Fruit fly (Drosophila melanogaster) whole organism, embryonic: ENCODE data around the gene Cyt-c-p.

Experiments used
- Abd-B ChIP-seq: fragments of 200-800 bp; sonication (Bioruptor generic); optimal IDR thresholded peaks from 2 replicates; lab custom pipeline; 2018; ENCODE audit warnings: missing biosample characterization, mild to moderate bottlenecking, missing genetic modification characterization, moderate library complexity
- Ada2b ChIP-seq: fragments of 200-800 bp; sonication (Bioruptor generic); IDR thresholded peaks from 2 replicates; pipeline ENCODE4 v1.3.6; 2022; ENCODE audit warnings: missing biosample characterization, missing genetic modification characterization
- Atf6 ChIP-seq: fragments of 200-800 bp; sonication (Bioruptor generic); IDR thresholded peaks from 2 replicates; pipeline ENCODE4 v1.3.6; 2022; ENCODE audit warnings: missing biosample characterization, missing genetic modification characterization
- B-H2 ChIP-seq: fragments of 200-800 bp; sonication (Bioruptor generic); optimal IDR thresholded peaks from 2 replicates; lab custom pipeline; 2018; ENCODE audit warnings: missing biosample characterization, mild to moderate bottlenecking, missing genetic modification characterization
- CG10565 ChIP-seq: fragments of 200-800 bp; sonication (Bioruptor generic); optimal IDR thresholded peaks from 3 replicates; lab custom pipeline; 2016; ENCODE audit warnings: missing biosample characterization, mild to moderate bottlenecking, missing genetic modification characterization
- CG11085 ChIP-seq: fragments of 200-800 bp; sonication (Bioruptor generic); IDR thresholded peaks from 2 replicates; pipeline ENCODE4 v1.3.6; 2022; ENCODE audit warnings: missing biosample characterization, missing genetic modification characterization
- CG11093 ChIP-seq: fragments of 200-800 bp; sonication (Bioruptor generic); IDR thresholded peaks from 3 replicates; pipeline ENCODE4 v1.3.6; 2022; ENCODE audit warnings: missing biosample characterization, missing genetic modification characterization
- CG12236 ChIP-seq: fragments of 200-800 bp; sonication (Bioruptor generic); optimal IDR thresholded peaks from 2 replicates; lab custom pipeline; 2016; ENCODE audit warnings: missing biosample characterization, missing genetic modification characterization
- CG13624 ChIP-seq: fragments of 200-800 bp; sonication (Bioruptor generic); optimal IDR thresholded peaks from 2 replicates; lab custom pipeline; 2016; ENCODE audit warnings: missing biosample characterization, missing genetic modification characterization
- CG14667 ChIP-seq: fragments of 200-800 bp; sonication (Bioruptor generic); IDR thresholded peaks from 2 replicates; pipeline ENCODE4 v1.3.6; 2022; ENCODE audit warnings: missing biosample characterization, missing genetic modification characterization
- CG15479 ChIP-seq: fragments of 200-800 bp; sonication (Bioruptor generic); optimal IDR thresholded peaks from 3 replicates; lab custom pipeline; 2019; ENCODE audit warnings: missing biosample characterization, mild to moderate bottlenecking, missing genetic modification characterization, moderate library complexity
- CG15514 ChIP-seq: fragments of 200-800 bp; sonication (Bioruptor generic); optimal IDR thresholded peaks from 3 replicates; lab custom pipeline; 2017; ENCODE audit warnings: missing biosample characterization, missing genetic modification characterization, mild to moderate bottlenecking, moderate library complexity, missing genetic modification reagents
- CG16813 ChIP-seq: fragments of 200-800 bp; sonication (Bioruptor generic); IDR thresholded peaks from 3 replicates; pipeline ENCODE4 v1.3.6; 2022; ENCODE audit warnings: missing biosample characterization, missing genetic modification characterization; ENCODE audit not compliant: partially characterized antibody
- CG16863 ChIP-seq: fragments of 200-800 bp; sonication (Bioruptor generic); optimal IDR thresholded peaks from 3 replicates; lab custom pipeline; 2016; ENCODE audit warnings: missing biosample characterization, missing genetic modification characterization
- CG17568 ChIP-seq: fragments of 200-800 bp; sonication (Bioruptor generic); optimal IDR thresholded peaks from 2 replicates; lab custom pipeline; 2018; ENCODE audit warnings: missing biosample characterization, mild to moderate bottlenecking, missing genetic modification characterization, moderate library complexity
- CG2199 ChIP-seq: fragments of 200-800 bp; sonication (Bioruptor generic); IDR thresholded peaks from 3 replicates; pipeline ENCODE4 v1.3.6; 2022; ENCODE audit warnings: missing biosample characterization, missing genetic modification characterization
- CG2875 ChIP-seq: fragments of 200-800 bp; sonication (Bioruptor generic); optimal IDR thresholded peaks from 2 replicates; lab custom pipeline; 2017; ENCODE audit warnings: missing biosample characterization, mild to moderate bottlenecking, missing genetic modification characterization, missing genetic modification reagents
- CG30403 ChIP-seq: fragments of 200-800 bp; sonication (Bioruptor generic); optimal IDR thresholded peaks from 3 replicates; lab custom pipeline; 2016; ENCODE audit warnings: missing biosample characterization, missing genetic modification characterization
- CG3065 ChIP-seq: fragments of 200-800 bp; sonication (Bioruptor generic); optimal IDR thresholded peaks from 2 replicates; lab custom pipeline; 2016; ENCODE audit warnings: missing biosample characterization, missing genetic modification characterization
- CG31441 ChIP-seq: fragments of 200-800 bp; sonication (Bioruptor generic); IDR thresholded peaks from 2 replicates; pipeline ENCODE4 v1.3.6; 2022; ENCODE audit warnings: missing biosample characterization, missing genetic modification characterization
- CkIIα-i1 ChIP-seq: fragments of 200-800 bp; sonication (Bioruptor generic); IDR thresholded peaks from 2 replicates; pipeline ENCODE4 v1.3.6; 2022; ENCODE audit warnings: missing biosample characterization, missing genetic modification characterization
- Dbx ChIP-seq: fragments of 200-800 bp; sonication (Bioruptor generic); IDR thresholded peaks from 3 replicates; pipeline ENCODE4 v1.3.6; 2022; ENCODE audit warnings: missing biosample characterization, missing genetic modification characterization
- Fer1 ChIP-seq: fragments of 200-800 bp; sonication (Bioruptor generic); optimal IDR thresholded peaks from 2 replicates; lab custom pipeline; 2017; ENCODE audit warnings: missing biosample characterization, mild to moderate bottlenecking, missing genetic modification characterization
- Gsc ChIP-seq: fragments of 200-800 bp; sonication (Bioruptor generic); IDR thresholded peaks from 2 replicates; pipeline ENCODE4 v1.3.6; 2022; ENCODE audit warnings: missing biosample characterization, missing genetic modification characterization
- H15 ChIP-seq: fragments of 200-800 bp; sonication (Bioruptor generic); IDR thresholded peaks from 3 replicates; pipeline ENCODE4 v1.3.6; 2022; ENCODE audit warnings: missing biosample characterization, missing genetic modification characterization
- HmgD ChIP-seq: fragments of 200-800 bp; sonication (Bioruptor generic); optimal IDR thresholded peaks from 3 replicates; lab custom pipeline; 2016; ENCODE audit warnings: missing biosample characterization, missing genetic modification characterization
- MESR4 ChIP-seq: fragments of 200-800 bp; sonication (Bioruptor generic); optimal IDR thresholded peaks from 2 replicates; lab custom pipeline; 2018; ENCODE audit warnings: missing biosample characterization, mild to moderate bottlenecking, missing genetic modification characterization, moderate library complexity
- Max ChIP-seq: fragments of 200-800 bp; sonication (Bioruptor generic); optimal IDR thresholded peaks from 2 replicates; lab custom pipeline; 2016; ENCODE audit warnings: missing biosample characterization, mild to moderate bottlenecking, missing genetic modification characterization
- Mrtf ChIP-seq: fragments of 200-800 bp; sonication (Bioruptor generic); IDR thresholded peaks from 3 replicates; pipeline ENCODE4 v1.3.6; 2022; ENCODE audit warnings: missing biosample characterization, missing genetic modification characterization
- NC2β ChIP-seq: fragments of 200-800 bp; sonication (Bioruptor generic); optimal IDR thresholded peaks from 2 replicates; lab custom pipeline; 2016; ENCODE audit warnings: missing biosample characterization, missing genetic modification characterization
- Nf-YC ChIP-seq: fragments of 200-800 bp; optimal IDR thresholded peaks from 3 replicates; lab custom pipeline; 2019; ENCODE audit warnings: missing biosample characterization, mild to moderate bottlenecking, missing genetic modification characterization, moderate library complexity
- Pdp1 ChIP-seq, 2 experiments: fragments of 200-800 bp; sonication (Bioruptor generic); optimal IDR thresholded peaks; 3 replicates each; lab custom pipeline; 2016; ENCODE audit warnings: missing biosample characterization in 2 of 2, missing genetic modification characterization in 2 of 2, mild to moderate bottlenecking in 1 of 2, moderate library complexity in 1 of 2
- Six4 ChIP-seq: fragments of 200-800 bp; sonication (Bioruptor generic); optimal IDR thresholded peaks from 2 replicates; lab custom pipeline; 2016; ENCODE audit warnings: missing biosample characterization, missing genetic modification characterization
- Stat92E ChIP-seq, 3 experiments: fragments of >200 bp in 2 of 3; fragments of 200-800 bp in 1 of 3; sonication (Bioruptor generic) in 1 of 3; optimal IDR thresholded peaks; 2 replicates each; lab custom pipeline; 2017 to 2019; ENCODE audit warnings: missing biosample characterization in 3 of 3, missing genetic modification characterization in 3 of 3, mild to moderate bottlenecking in 1 of 3, moderate library complexity in 1 of 3
- abd-A ChIP-seq: fragments of 200-800 bp; sonication (Bioruptor generic); optimal IDR thresholded peaks from 3 replicates; lab custom pipeline; 2019; ENCODE audit warnings: missing biosample characterization, mild to moderate bottlenecking, missing genetic modification characterization, moderate library complexity
- amos ChIP-seq: fragments of 200-800 bp; sonication (Bioruptor generic); IDR thresholded peaks from 2 replicates; pipeline ENCODE4 v1.3.6; 2022; ENCODE audit warnings: missing biosample characterization, missing genetic modification characterization; ENCODE audit not compliant: partially characterized antibody
- bigmax ChIP-seq: fragments of 200-800 bp; sonication (Bioruptor generic); optimal IDR thresholded peaks from 2 replicates; lab custom pipeline; 2018; ENCODE audit warnings: missing biosample characterization, mild to moderate bottlenecking, missing genetic modification characterization
- da ChIP-seq: fragments of 200-800 bp; sonication (Bioruptor generic); optimal IDR thresholded peaks from 2 replicates; lab custom pipeline; 2016; ENCODE audit warnings: missing biosample characterization, missing genetic modification characterization
- disco-r ChIP-seq: fragments of 200-800 bp; sonication (Bioruptor generic); optimal IDR thresholded peaks from 2 replicates; lab custom pipeline; 2016; ENCODE audit warnings: missing biosample characterization, missing genetic modification characterization
- emc ChIP-seq: fragments of 200-800 bp; sonication (Bioruptor generic); optimal IDR thresholded peaks from 2 replicates; lab custom pipeline; 2016; ENCODE audit warnings: missing biosample characterization, missing genetic modification characterization
- fd102C ChIP-seq: fragments of 200-800 bp; sonication (Bioruptor generic); optimal IDR thresholded peaks from 2 replicates; lab custom pipeline; 2018; ENCODE audit warnings: missing biosample characterization, mild to moderate bottlenecking, missing genetic modification characterization, moderate library complexity
- fd3F ChIP-seq: fragments of 200-800 bp; sonication (Bioruptor generic); optimal IDR thresholded peaks from 2 replicates; lab custom pipeline; 2018; ENCODE audit warnings: missing biosample characterization, mild to moderate bottlenecking, missing genetic modification characterization, moderate library complexity
- otp ChIP-seq: fragments of 200-800 bp; sonication (Bioruptor generic); IDR thresholded peaks from 3 replicates; pipeline ENCODE4, ENCODE4 v1.3.6; 2022; ENCODE audit warnings: missing biosample characterization, missing genetic modification characterization
- psq ChIP-seq: fragments of 200-800 bp; sonication (Bioruptor generic); optimal IDR thresholded peaks from 2 replicates; lab custom pipeline; 2017; ENCODE audit warnings: missing biosample characterization, missing genetic modification characterization
- rib ChIP-seq: fragments of 200-800 bp; sonication (Bioruptor generic); IDR thresholded peaks from 2 replicates; pipeline ENCODE4 v1.3.6; 2022; ENCODE audit warnings: missing biosample characterization, missing genetic modification characterization
- ssp ChIP-seq: fragments of 200-800 bp; sonication (Bioruptor generic); IDR thresholded peaks from 2 replicates; pipeline ENCODE4 v1.3.6; 2022; ENCODE audit warnings: missing biosample characterization, missing genetic modification characterization
- tup ChIP-seq: fragments of 200-800 bp; sonication (Bioruptor generic); optimal IDR thresholded peaks from 2 replicates; lab custom pipeline; 2016; ENCODE audit warnings: missing biosample characterization, mild to moderate bottlenecking, missing genetic modification characterization, moderate library complexity
- wek ChIP-seq: fragments of 200-800 bp; sonication (Bioruptor generic); optimal IDR thresholded peaks from 3 replicates; lab custom pipeline; 2018; ENCODE audit warnings: missing biosample characterization, mild to moderate bottlenecking, missing genetic modification characterization, moderate library complexity
- zen ChIP-seq: fragments of 200-800 bp; sonication (Bioruptor generic); optimal IDR thresholded peaks from 3 replicates; lab custom pipeline; 2018; ENCODE audit warnings: missing biosample characterization, mild to moderate bottlenecking, missing genetic modification characterization, moderate library complexity
- zfh1 ChIP-seq: fragments of 200-800 bp; sonication (Bioruptor generic); IDR thresholded peaks from 3 replicates; pipeline ENCODE4 v1.3.6; 2022; ENCODE audit warnings: missing biosample characterization, missing genetic modification characterization

Cyt-c-p gene

DNA sequence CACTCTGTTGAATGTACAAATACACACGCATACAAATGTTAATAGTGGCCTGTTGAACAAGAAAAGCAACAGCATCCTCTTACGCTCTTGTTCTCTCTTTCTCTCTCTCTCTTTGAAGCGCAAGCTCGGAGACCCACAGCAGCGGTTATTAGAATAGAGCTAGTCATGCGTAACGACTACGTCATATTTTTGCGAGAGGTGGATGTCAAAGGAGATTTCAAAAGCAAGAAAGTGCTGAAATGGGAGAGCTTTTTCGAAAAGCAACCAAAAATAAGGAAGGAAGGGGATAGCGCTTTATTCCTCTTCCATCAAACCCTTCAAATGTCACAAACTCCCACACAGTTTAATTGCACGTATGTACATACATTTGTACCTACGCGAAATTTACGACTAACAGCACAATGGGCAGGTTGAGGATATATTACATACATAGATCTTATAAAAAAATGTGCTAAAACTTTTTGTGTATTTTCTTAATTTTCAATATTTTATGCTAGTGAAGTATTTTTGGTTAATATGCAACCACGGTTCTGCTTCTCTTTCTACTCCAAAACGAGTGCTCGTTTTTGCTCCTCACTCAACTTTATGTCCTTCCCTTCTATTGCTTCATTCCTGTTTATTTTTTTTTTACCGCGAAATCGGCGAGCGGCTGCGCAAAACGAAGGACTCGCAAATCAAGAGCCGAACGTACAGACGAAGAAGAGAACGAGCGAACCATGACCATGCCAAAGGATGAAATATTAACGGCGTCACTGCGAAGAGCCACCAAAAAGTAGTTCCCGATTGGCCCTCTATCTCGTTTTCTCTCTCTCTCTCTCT, 29.7 kb upstream of the Cyt-c-p start (continued):
- TF ChIP-seq bigmax (GFP tag; lab: Kevin White, UChicago) = no peak
- TF ChIP-seq CG31441 (GFP tag; lab: Robert Waterston, UW) = no peak
- no peak for TF ChIP-seq rib (GFP tag; lab: Robert Waterston, UW)
- TF ChIP-seq CG12236 (GFP tag; lab: Kevin White, UChicago) = no peak
- TF ChIP-seq abd-A = no peak
- TF ChIP-seq zen (tag; lab: Kevin White, UChicago) = no peak
- TF ChIP-seq disco-r (GFP tag; lab: Kevin White, UChicago) = peak; percentile 5
- TF ChIP-seq Nf-YC = peak; percentile 48
- TF ChIP-seq CG11093 (GFP tag; lab: Robert Waterston, UW) = no peak
- TF ChIP-seq CG2199 (GFP tag; lab: Robert Waterston, UW) = no peak
- 0 out of 3 replicates have a peak, but pooled peaks have one; percentile 15 for TF ChIP-seq Dbx (GFP tag; lab: Robert Waterston, UW)
- no peak for TF ChIP-seq NC2β (GFP tag; lab: Kevin White, UChicago)
- no peak for TF ChIP-seq Pdp1 (GFP tag; optimal IDR thresholded peaks at IDR 0.05; lab: Kevin White, UChicago)
- no peak for TF ChIP-seq H15 (GFP tag; lab: Robert Waterston, UW)
- TF ChIP-seq Ada2b (GFP tag; lab: Robert Waterston, UW) = no peak
- TF ChIP-seq CG15479 (GFP tag; lab: Kevin White, UChicago) = no peak
- no peak for TF ChIP-seq CG11085 (GFP tag; lab: Robert Waterston, UW)
- TF ChIP-seq CG2875 (GFP tag; lab: Kevin White, UChicago) = no peak
- no peak for TF ChIP-seq tup
- no peak for TF ChIP-seq MESR4
- no peak for TF ChIP-seq otp (GFP tag; lab: Robert Waterston, UW)
- TF ChIP-seq CG30403 (GFP tag; lab: Kevin White, UChicago) = peak; percentile 51
- no peak for TF ChIP-seq Abd-B (GFP tag; lab: Kevin White, UChicago)
- no peak for TF ChIP-seq CG3065
- no peak for TF ChIP-seq fd102C
- TF ChIP-seq emc (GFP tag; lab: Kevin White, UChicago) = no peak
- no peak for TF ChIP-seq B-H2 (GFP tag; lab: Kevin White, UChicago)
- no peak for TF ChIP-seq wek (GFP tag; lab: Kevin White, UChicago)
- TF ChIP-seq CG15514 (GFP tag; lab: Kevin White, UChicago) = no peak
- no peak for TF ChIP-seq amos (GFP tag; lab: Robert Waterston, UW)
- no peak for TF ChIP-seq CG16813
- TF ChIP-seq CG10565 (GFP tag; lab: Kevin White, UChicago) = no peak
- no peak for TF ChIP-seq Fer1 (GFP tag; lab: Kevin White, UChicago)
- no peak for TF ChIP-seq Atf6 (GFP tag; lab: Robert Waterston, UW)
- no peak for TF ChIP-seq CG14667 (GFP tag; lab: Robert Waterston, UW)
- TF ChIP-seq ssp (GFP tag; lab: Robert Waterston, UW) = no peak
- no peak for TF ChIP-seq CkIIα-i1
- no peak for TF ChIP-seq da (GFP tag; lab: Kevin White, UChicago)
- peak; percentile 13 for TF ChIP-seq CG17568 (GFP tag; lab: Kevin White, UChicago)
- peak; percentile 86 for TF ChIP-seq psq (GFP tag; lab: Kevin White, UChicago)
- no peak for TF ChIP-seq zfh1 (GFP tag; lab: Robert Waterston, UW)
- no peak for TF ChIP-seq fd3F (GFP tag; lab: Kevin White, UChicago)
- no peak for TF ChIP-seq HmgD (GFP tag; lab: Kevin White, UChicago)
- TF ChIP-seq Six4 (GFP tag; lab: Kevin White, UChicago) = no peak
- TF ChIP-seq Mrtf (GFP tag; lab: Robert Waterston, UW) = no peak
- no peak for TF ChIP-seq Stat92E (GFP tag; optimal IDR thresholded peaks at IDR 0.05; lab: Kevin White, UChicago)
- TF ChIP-seq CG16863 (GFP tag; lab: Kevin White, UChicago) = no peak
- peak; percentile 52 for TF ChIP-seq CG13624
- no peak for TF ChIP-seq Gsc (GFP tag; lab: Robert Waterston, UW)
- TF ChIP-seq Max (GFP tag; lab: Kevin White, UChicago) = no peak
